Worm (Caenorhabditis elegans): ENCODE results near the gene Y53G8AM.4.

ce11 chrIII:3219050-3219449 is 36.4 kb downstream of the Y53G8AM.4 start, which contains the start of gene frm-8:
- TF ChIP-seq bed-3 (GFP tag; optimal IDR thresholded peaks at IDR 0.05) (no peak), ztf-11 (tag; optimal IDR thresholded peaks at IDR 0.05) (no peak), mep-1 (tag; optimal IDR thresholded peaks at IDR 0.05) (no peak), pha-4 (tag; optimal IDR thresholded peaks at IDR 0.05) (no peak), M03D4.4 (tag; optimal IDR thresholded peaks at IDR 0.05) (no peak), unc-62 (GFP tag; optimal IDR thresholded peaks at IDR 0.05) (no peak), mab-5 (tag; optimal IDR thresholded peaks at IDR 0.05) (no peak), ceh-43 (GFP tag; optimal IDR thresholded peaks at IDR 0.05) (no peak), snpc-4 (tag; optimal IDR thresholded peaks at IDR 0.05) (no peak), cnd-1 (tag; optimal IDR thresholded peaks at IDR 0.05) (no peak), nhr-28 (tag; optimal IDR thresholded peaks at IDR 0.05) (no peak), sptf-1 (tag; optimal IDR thresholded peaks at IDR 0.05) (no peak), nhr-237 (tag; optimal IDR thresholded peaks at IDR 0.05) (no peak)
